Fruit fly (Drosophila melanogaster) whole organism, prepupa: ENCODE measurements around the gene Hsp67Ba.

Source experiments
- CG10631 ChIP-seq: fragments of 200-800 bp; sonication (Bioruptor generic); optimal IDR thresholded peaks from 2 replicates; lab custom pipeline; 2016; ENCODE audit warnings: missing biosample characterization, missing genetic modification characterization
- CG10669 ChIP-seq: fragments of 200-800 bp; sonication (Bioruptor generic); optimal IDR thresholded peaks from 3 replicates; lab custom pipeline; 2018; ENCODE audit warnings: missing biosample characterization, mild to moderate bottlenecking, missing genetic modification characterization, moderate library complexity
- CG11294 ChIP-seq: fragments of 200-800 bp; sonication (Bioruptor generic); IDR thresholded peaks from 2 replicates; pipeline ENCODE4 v1.3.6; 2022; ENCODE audit warnings: missing biosample characterization, missing genetic modification characterization
- CG11762 ChIP-seq: fragments of 200-800 bp; sonication (Bioruptor generic); optimal IDR thresholded peaks from 3 replicates; lab custom pipeline; 2016; ENCODE audit warnings: missing biosample characterization, missing genetic modification characterization; ENCODE audit not compliant: insufficient read depth
- CG11902 ChIP-seq: fragments of 200-800 bp; sonication (Bioruptor generic); optimal IDR thresholded peaks from 3 replicates; lab custom pipeline; 2016; ENCODE audit warnings: missing biosample characterization, missing genetic modification characterization
- CG15336 ChIP-seq: fragments of 200-800 bp; sonication (Bioruptor generic); IDR thresholded peaks from 2 replicates; pipeline ENCODE4 v1.3.6; 2022; ENCODE audit warnings: missing biosample characterization, missing genetic modification characterization
- CG16779 ChIP-seq: fragments of 200-800 bp; sonication (Bioruptor generic); optimal IDR thresholded peaks from 3 replicates; lab custom pipeline; 2017; ENCODE audit warnings: missing biosample characterization, mild to moderate bottlenecking, missing genetic modification characterization
- CG3032 ChIP-seq: fragments of 200-800 bp; optimal IDR thresholded peaks from 2 replicates; lab custom pipeline; 2019; ENCODE audit warnings: missing biosample characterization, mild to moderate bottlenecking, missing genetic modification characterization, moderate library complexity
- CG31627 ChIP-seq: fragments of 200-800 bp; sonication (Bioruptor generic); optimal IDR thresholded peaks from 3 replicates; lab custom pipeline; 2016; ENCODE audit warnings: missing biosample characterization, missing genetic modification characterization
- CG32006 ChIP-seq: fragments of 200-800 bp; sonication (Bioruptor generic); optimal IDR thresholded peaks from 3 replicates; lab custom pipeline; 2017; ENCODE audit warnings: missing biosample characterization, mild to moderate bottlenecking, missing genetic modification characterization
- CG34406 ChIP-seq: fragments of 200-800 bp; sonication (Bioruptor generic); optimal IDR thresholded peaks from 3 replicates; lab custom pipeline; 2016; ENCODE audit warnings: missing biosample characterization, missing genetic modification characterization
- CG3919 ChIP-seq: fragments of 200-800 bp; sonication (Bioruptor generic); optimal IDR thresholded peaks from 3 replicates; lab custom pipeline; 2016; ENCODE audit warnings: missing biosample characterization, missing genetic modification characterization
- CG4318 ChIP-seq: fragments of 200-800 bp; sonication (Bioruptor generic); optimal IDR thresholded peaks from 3 replicates; lab custom pipeline; 2017; ENCODE audit warnings: missing biosample characterization, mild to moderate bottlenecking, missing genetic modification characterization
- CG6163 ChIP-seq: fragments of 200-800 bp; sonication (Bioruptor generic); IDR thresholded peaks from 3 replicates; pipeline ENCODE4 v1.3.6; 2022; ENCODE audit warnings: missing biosample characterization, missing genetic modification characterization
- CG6276 ChIP-seq: fragments of 200-800 bp; sonication (Bioruptor generic); optimal IDR thresholded peaks from 2 replicates; lab custom pipeline; 2017; ENCODE audit warnings: missing biosample characterization, mild to moderate bottlenecking, missing genetic modification characterization
- CG6792 ChIP-seq: fragments of 200-800 bp; sonication (Bioruptor generic); optimal IDR thresholded peaks from 3 replicates; lab custom pipeline; 2016; ENCODE audit warnings: missing biosample characterization, missing genetic modification characterization
- CG6808 ChIP-seq: fragments of 200-800 bp; sonication (Bioruptor generic); optimal IDR thresholded peaks from 3 replicates; lab custom pipeline; 2017; ENCODE audit warnings: missing biosample characterization, missing genetic modification characterization, mild to moderate bottlenecking, moderate library complexity, missing genetic modification reagents
- CG6854 ChIP-seq: fragments of 200-800 bp; sonication (Bioruptor generic); optimal IDR thresholded peaks from 2 replicates; lab custom pipeline; 2017; ENCODE audit warnings: missing biosample characterization, mild to moderate bottlenecking, missing genetic modification characterization
- CG7368 ChIP-seq: fragments of 200-800 bp; sonication (Bioruptor generic); optimal IDR thresholded peaks from 3 replicates; lab custom pipeline; 2016; ENCODE audit warnings: missing biosample characterization, missing genetic modification characterization
- CG8119 ChIP-seq: fragments of 200-800 bp; sonication (Bioruptor generic); IDR thresholded peaks from 3 replicates; pipeline ENCODE4 v1.3.6; 2022; ENCODE audit warnings: missing biosample characterization, missing genetic modification characterization
- CG8319 ChIP-seq: fragments of 200-800 bp; sonication (Bioruptor generic); optimal IDR thresholded peaks from 3 replicates; lab custom pipeline; 2016; ENCODE audit warnings: missing biosample characterization, missing genetic modification characterization
- CG8632 ChIP-seq: fragments of 200-800 bp; sonication (Bioruptor generic); optimal IDR thresholded peaks from 3 replicates; lab custom pipeline; 2016; ENCODE audit warnings: missing biosample characterization, missing genetic modification characterization
- CG9139 ChIP-seq: fragments of 200-800 bp; sonication (Bioruptor generic); optimal IDR thresholded peaks from 3 replicates; lab custom pipeline; 2017; ENCODE audit warnings: missing biosample characterization, mild to moderate bottlenecking, missing genetic modification characterization
- Eip93F ChIP-seq: fragments of 200-800 bp; sonication (Bioruptor generic); optimal IDR thresholded peaks from 2 replicates; lab custom pipeline; 2016; ENCODE audit warnings: missing biosample characterization, mild to moderate bottlenecking, missing genetic modification characterization
- Ets21C ChIP-seq: fragments of 200-800 bp; sonication (Bioruptor generic); optimal IDR thresholded peaks from 3 replicates; lab custom pipeline; 2016; ENCODE audit warnings: missing biosample characterization, missing genetic modification characterization
- Hr38 ChIP-seq: sonication (Bioruptor generic); optimal IDR thresholded peaks from 2 replicates; lab custom pipeline; 2016; ENCODE audit warnings: missing biosample characterization, missing genetic modification characterization
- Hr39 ChIP-seq: fragments of 200-800 bp; sonication (Bioruptor generic); optimal IDR thresholded peaks from 2 replicates; lab custom pipeline; 2016; ENCODE audit warnings: missing biosample characterization, missing genetic modification characterization
- Hr4 ChIP-seq: fragments of 200-800 bp; sonication (Bioruptor generic); optimal IDR thresholded peaks from 3 replicates; lab custom pipeline; 2016; ENCODE audit warnings: missing biosample characterization, missing genetic modification characterization
- Met ChIP-seq: fragments of 200-800 bp; sonication (Bioruptor generic); optimal IDR thresholded peaks from 3 replicates; lab custom pipeline; 2016; ENCODE audit warnings: missing biosample characterization, missing genetic modification characterization
- OdsH ChIP-seq: fragments of 200-800 bp; sonication (Bioruptor generic); optimal IDR thresholded peaks from 3 replicates; lab custom pipeline; 2016; ENCODE audit warnings: missing biosample characterization, missing genetic modification characterization
- Smox ChIP-seq: fragments of 200-800 bp; sonication (Bioruptor generic); optimal IDR thresholded peaks from 3 replicates; lab custom pipeline; 2016; ENCODE audit warnings: missing biosample characterization, missing genetic modification characterization
- Sox102F ChIP-seq: fragments of 200-800 bp; sonication (Bioruptor generic); optimal IDR thresholded peaks from 2 replicates; lab custom pipeline; 2016; ENCODE audit warnings: missing biosample characterization, mild to moderate bottlenecking, missing genetic modification characterization
- Sox14 ChIP-seq: fragments of 200-800 bp; sonication (Bioruptor generic); optimal IDR thresholded peaks from 3 replicates; lab custom pipeline; 2016; ENCODE audit warnings: missing biosample characterization, missing genetic modification characterization
- Sox15 ChIP-seq: fragments of 200-800 bp; sonication (Bioruptor generic); optimal IDR thresholded peaks from 3 replicates; lab custom pipeline; 2016; ENCODE audit warnings: missing biosample characterization, missing genetic modification characterization
- achi ChIP-seq: fragments of 200-800 bp; sonication (Bioruptor generic); optimal IDR thresholded peaks from 3 replicates; lab custom pipeline; 2016; ENCODE audit warnings: missing biosample characterization, missing genetic modification characterization
- acj6 ChIP-seq: fragments of 200-800 bp; sonication (Bioruptor generic); optimal IDR thresholded peaks from 3 replicates; lab custom pipeline; 2016; ENCODE audit warnings: missing biosample characterization, missing genetic modification characterization
- cyc ChIP-seq: fragments of 200-800 bp; sonication (Bioruptor generic); optimal IDR thresholded peaks from 3 replicates; lab custom pipeline; 2016; ENCODE audit warnings: missing biosample characterization, missing genetic modification characterization
- dac ChIP-seq: fragments of 200-800 bp; sonication (Bioruptor generic); optimal IDR thresholded peaks from 2 replicates; lab custom pipeline; 2017; ENCODE audit warnings: missing biosample characterization, mild to moderate bottlenecking, missing genetic modification characterization
- dsx ChIP-seq: fragments of 200-800 bp; optimal IDR thresholded peaks from 3 replicates; lab custom pipeline; 2019; ENCODE audit warnings: missing biosample characterization, mild to moderate bottlenecking, missing genetic modification characterization, moderate library complexity; ENCODE audit not compliant: poor library complexity, severe bottlenecking
- esn ChIP-seq: fragments of 200-800 bp; sonication (Bioruptor generic); optimal IDR thresholded peaks from 2 replicates; lab custom pipeline; 2016; ENCODE audit warnings: missing biosample characterization, mild to moderate bottlenecking, missing genetic modification characterization, moderate library complexity
- fd59A ChIP-seq: fragments of 200-800 bp; sonication (Bioruptor generic); optimal IDR thresholded peaks from 2 replicates; lab custom pipeline; 2017; ENCODE audit warnings: missing biosample characterization, mild to moderate bottlenecking, missing genetic modification characterization, missing genetic modification reagents
- lz ChIP-seq: fragments of 200-800 bp; sonication (Bioruptor generic); optimal IDR thresholded peaks from 3 replicates; lab custom pipeline; 2016; ENCODE audit warnings: missing biosample characterization, missing genetic modification characterization
- net ChIP-seq: fragments of 200-800 bp; sonication (Bioruptor generic); optimal IDR thresholded peaks from 3 replicates; lab custom pipeline; 2016; ENCODE audit warnings: missing biosample characterization, missing genetic modification characterization
- pdm3 ChIP-seq: fragments of 200-800 bp; sonication (Bioruptor generic); optimal IDR thresholded peaks from 3 replicates; lab custom pipeline; 2016; ENCODE audit warnings: missing biosample characterization, missing genetic modification characterization
- salr ChIP-seq, 2 experiments: fragments of 200-800 bp; sonication (Bioruptor generic); optimal IDR thresholded peaks; 3 replicates each; lab custom pipeline; 2016 to 2018; ENCODE audit warnings: missing biosample characterization in 2 of 2, missing genetic modification characterization in 2 of 2, mild to moderate bottlenecking in 1 of 2
- svp ChIP-seq: fragments of 200-800 bp; sonication (Bioruptor generic); peaks from one replicate; lab custom pipeline; 2016; ENCODE audit warnings: missing biosample characterization, missing genetic modification characterization
- topi ChIP-seq: fragments of 200-800 bp; sonication (Bioruptor generic); optimal IDR thresholded peaks from 3 replicates; lab custom pipeline; 2016; ENCODE audit warnings: missing biosample characterization, missing genetic modification characterization

Gene Hsp67Ba

dm6 chr3L:9398435-9398981 is 19.2 kb upstream of the Hsp67Ba start (continued):
- TF ChIP-seq CG8632 (GFP tag; lab: Kevin White, UChicago) (no peak), CG6276 (GFP tag; lab: Kevin White, UChicago) (no peak), Sox15 (no peak), Sox102F (no peak), Met (GFP tag; lab: Kevin White, UChicago) (no peak), CG3032 (peak; percentile 39), CG10631 (GFP tag; lab: Kevin White, UChicago) (no peak), fd59A (no peak)
- TF ChIP-seq, all 60 proteins: peak for 19

dm6 chr3L:9398028-9398427 is 18.7 kb upstream of the Hsp67Ba start:
- TF ChIP-seq Hr38 (GFP tag; lab: Kevin White, UChicago) (no peak), CG3032 (no peak), CG6163 (GFP tag; lab: Robert Waterston, UW) (no peak), CG31627 (GFP tag; lab: Kevin White, UChicago) (no peak), salr (GFP tag; optimal IDR thresholded peaks at IDR 0.05; lab: Kevin White, UChicago) (no peak), CG15336 (no peak), CG10631 (GFP tag; lab: Kevin White, UChicago) (no peak), acj6 (GFP tag; lab: Kevin White, UChicago) (no peak), Eip93F (GFP tag; lab: Kevin White, UChicago) (no peak), CG8319 (GFP tag; lab: Kevin White, UChicago) (no peak), CG16779 (no peak), CG8119 (GFP tag; lab: Robert Waterston, UW) (no peak), topi (no peak)

- TF ChIP-seq Sox14 (GFP tag; lab: Kevin White, UChicago) (no peak), CG6792 (GFP tag; lab: Kevin White, UChicago) (no peak), CG10669 (GFP tag; lab: Kevin White, UChicago) (no peak), CG11762 (no peak), CG11294 (no peak), dac (GFP tag; lab: Kevin White, UChicago) (no peak), pdm3 (no peak), CG15336 (no peak), salr (GFP tag; optimal IDR thresholded peaks at IDR 0.05; lab: Kevin White, UChicago) (no peak), Hr4 (no peak), CG6276 (GFP tag; lab: Kevin White, UChicago) (no peak), CG34406 (GFP tag; lab: Kevin White, UChicago) (no peak), Met (GFP tag; lab: Kevin White, UChicago) (no peak), CG3919 (GFP tag; lab: Kevin White, UChicago) (no peak), CG32006 (GFP tag; lab: Kevin White, UChicago) (no peak), fd59A (no peak), CG11902 (GFP tag; lab: Kevin White, UChicago) (no peak), CG3032 (no peak), esn (peak; percentile 9), CG7368 (GFP tag; lab: Kevin White, UChicago) (peak; percentile 1), Ets21C (GFP tag; lab: Kevin White, UChicago) (no peak), CG8319 (GFP tag; lab: Kevin White, UChicago) (no peak), topi (no peak), CG8632 (GFP tag; lab: Kevin White, UChicago) (no peak), cyc (GFP tag; lab: Kevin White, UChicago) (no peak), CG10631 (GFP tag; lab: Kevin White, UChicago) (peak; percentile 16), CG6163 (GFP tag; lab: Robert Waterston, UW) (peak; percentile 57; the same call in 2 of the 3 replicates), svp (peak; percentile 45), CG4318 (GFP tag; lab: Kevin White, UChicago) (no peak), CG6854 (no peak), Smox (GFP tag; lab: Kevin White, UChicago) (no peak), achi (GFP tag; lab: Kevin White, UChicago) (no peak), OdsH (GFP tag; lab: Kevin White, UChicago) (peak; percentile 4), CG9139 (no peak), CG6808 (GFP tag; lab: Kevin White, UChicago) (peak; percentile 52), dsx (GFP tag; lab: Kevin White, UChicago) (no peak), net (GFP tag; lab: Kevin White, UChicago) (no peak), CG31627 (GFP tag; lab: Kevin White, UChicago) (no peak), Sox15 (no peak), lz (GFP tag; lab: Kevin White, UChicago) (no peak), Hr39 (GFP tag; lab: Kevin White, UChicago) (no peak)
Measured at dm6 chr3L:9397156-9397555, 17.8 kb upstream of the Hsp67Ba start.
